Fruit fly (Drosophila melanogaster) whole organism, prepupa: Measurements from ENCODE around the gene CG15395.

Experiments used
- Blimp-1 ChIP-seq: fragments of 200-800 bp; sonication (Bioruptor generic); optimal IDR thresholded peaks from 3 replicates; lab custom pipeline; 2017; ENCODE audit warnings: missing biosample characterization, missing genetic modification characterization, mild to moderate bottlenecking, moderate library complexity, missing genetic modification reagents
- CG10631 ChIP-seq: fragments of 200-800 bp; sonication (Bioruptor generic); optimal IDR thresholded peaks from 2 replicates; lab custom pipeline; 2016; ENCODE audit warnings: missing biosample characterization, missing genetic modification characterization
- CG7368 ChIP-seq: fragments of 200-800 bp; sonication (Bioruptor generic); optimal IDR thresholded peaks from 3 replicates; lab custom pipeline; 2016; ENCODE audit warnings: missing biosample characterization, missing genetic modification characterization
- Ets96B ChIP-seq: fragments of 200-800 bp; optimal IDR thresholded peaks from 2 replicates; lab custom pipeline; 2019; ENCODE audit warnings: missing biosample characterization, mild to moderate bottlenecking, missing genetic modification characterization, moderate library complexity
- Hr38 ChIP-seq: sonication (Bioruptor generic); optimal IDR thresholded peaks from 2 replicates; lab custom pipeline; 2016; ENCODE audit warnings: missing biosample characterization, missing genetic modification characterization
- Hr39 ChIP-seq: fragments of 200-800 bp; sonication (Bioruptor generic); optimal IDR thresholded peaks from 2 replicates; lab custom pipeline; 2016; ENCODE audit warnings: missing biosample characterization, missing genetic modification characterization
- Lpt ChIP-seq: fragments of 200-800 bp; sonication (Bioruptor generic); optimal IDR thresholded peaks from 3 replicates; lab custom pipeline; 2016; ENCODE audit warnings: missing biosample characterization, missing genetic modification characterization
- OdsH ChIP-seq: fragments of 200-800 bp; sonication (Bioruptor generic); optimal IDR thresholded peaks from 3 replicates; lab custom pipeline; 2016; ENCODE audit warnings: missing biosample characterization, missing genetic modification characterization
- Smox ChIP-seq: fragments of 200-800 bp; sonication (Bioruptor generic); optimal IDR thresholded peaks from 3 replicates; lab custom pipeline; 2016; ENCODE audit warnings: missing biosample characterization, missing genetic modification characterization
- acj6 ChIP-seq: fragments of 200-800 bp; sonication (Bioruptor generic); optimal IDR thresholded peaks from 3 replicates; lab custom pipeline; 2016; ENCODE audit warnings: missing biosample characterization, missing genetic modification characterization
- dsx ChIP-seq: fragments of 200-800 bp; optimal IDR thresholded peaks from 3 replicates; lab custom pipeline; 2019; ENCODE audit warnings: missing biosample characterization, mild to moderate bottlenecking, missing genetic modification characterization, moderate library complexity; ENCODE audit not compliant: poor library complexity, severe bottlenecking
- eg ChIP-seq: fragments of 200-800 bp; sonication (Bioruptor generic); IDR thresholded peaks from 3 replicates; pipeline ENCODE4 v1.3.6; 2022; ENCODE audit warnings: missing biosample characterization, missing genetic modification characterization
- fd85E ChIP-seq: fragments of 200-800 bp; sonication (Bioruptor generic); optimal IDR thresholded peaks from 3 replicates; lab custom pipeline; 2016; ENCODE audit warnings: missing biosample characterization, missing genetic modification characterization
- salr ChIP-seq, 2 experiments: fragments of 200-800 bp; sonication (Bioruptor generic); optimal IDR thresholded peaks; 3 replicates each; lab custom pipeline; 2016 to 2018; ENCODE audit warnings: missing biosample characterization in 2 of 2, missing genetic modification characterization in 2 of 2, mild to moderate bottlenecking in 1 of 2

- TF ChIP-seq dsx (GFP tag; lab: Kevin White, UChicago) (no peak), acj6 (GFP tag; lab: Kevin White, UChicago) (no peak), Smox (GFP tag; lab: Kevin White, UChicago) (no peak), Hr39 (GFP tag; lab: Kevin White, UChicago) (no peak), Ets96B (tag; lab: Kevin White, UChicago) (no peak), OdsH (GFP tag; lab: Kevin White, UChicago) (no peak), Blimp-1 (GFP tag; lab: Kevin White, UChicago) (no peak), Hr38 (GFP tag; lab: Kevin White, UChicago) (no peak), salr (GFP tag; optimal IDR thresholded peaks at IDR 0.05; lab: Kevin White, UChicago) (no peak), CG10631 (no peak), Lpt (GFP tag; lab: Kevin White, UChicago) (no peak), CG7368 (GFP tag; lab: Kevin White, UChicago) (no peak), eg (GFP tag; lab: Robert Waterston, UW) (no peak), fd85E (no peak)
Measured at dm6 chr2L:2609694-2610093, at the start of gene CG15395.
